Fruit fly (Drosophila melanogaster) whole organism, embryonic: Measurements from ENCODE around the gene Lamtor4.

Experiments
- CG10979 ChIP-seq: fragments of 200-800 bp; sonication (Bioruptor generic); optimal IDR thresholded peaks from 2 replicates; lab custom pipeline; 2018; ENCODE audit warnings: missing biosample characterization, mild to moderate bottlenecking, missing genetic modification characterization, moderate library complexity
- CG11398 ChIP-seq: fragments of 200-800 bp; sonication (Bioruptor generic); optimal IDR thresholded peaks from 2 replicates; lab custom pipeline; 2016; ENCODE audit warnings: missing biosample characterization, missing genetic modification characterization
- CG12104 ChIP-seq: fragments of 200-800 bp; sonication (Bioruptor generic); optimal IDR thresholded peaks from 3 replicates; lab custom pipeline; 2016; ENCODE audit warnings: missing biosample characterization, missing genetic modification characterization
- CG12744 ChIP-seq: fragments of 200-800 bp; sonication (Bioruptor generic); optimal IDR thresholded peaks from 2 replicates; lab custom pipeline; 2016; ENCODE audit warnings: missing biosample characterization, missing genetic modification characterization
- CG13894 ChIP-seq: fragments of 200-800 bp; sonication (Bioruptor generic); optimal IDR thresholded peaks from 3 replicates; lab custom pipeline; 2018; ENCODE audit warnings: missing biosample characterization, mild to moderate bottlenecking, missing genetic modification characterization, moderate library complexity
- CG15696 ChIP-seq: fragments of 200-800 bp; sonication (Bioruptor generic); optimal IDR thresholded peaks from 2 replicates; lab custom pipeline; 2019; ENCODE audit warnings: missing biosample characterization, mild to moderate bottlenecking, missing genetic modification characterization, moderate library complexity
- CG16779 ChIP-seq: fragments of 200-800 bp; sonication (Bioruptor generic); IDR thresholded peaks from 2 replicates; pipeline ENCODE4 v1.3.6; 2022; ENCODE audit warnings: missing biosample characterization, missing genetic modification characterization
- CG34224 ChIP-seq: fragments of 200-800 bp; sonication (Bioruptor generic); IDR thresholded peaks from 3 replicates; pipeline ENCODE4 v1.3.6; 2022; ENCODE audit warnings: missing biosample characterization, missing genetic modification characterization; ENCODE audit not compliant: partially characterized antibody
- CG3847 ChIP-seq: fragments of 200-800 bp; sonication (Bioruptor generic); IDR thresholded peaks from 2 replicates; pipeline ENCODE4 v1.3.6; 2022; ENCODE audit warnings: missing biosample characterization, missing genetic modification characterization
- CG4707 ChIP-seq: fragments of 200-800 bp; sonication (Bioruptor generic); optimal IDR thresholded peaks from 2 replicates; lab custom pipeline; 2018; ENCODE audit warnings: missing biosample characterization, mild to moderate bottlenecking, missing genetic modification characterization, moderate library complexity
- CG8388 ChIP-seq: fragments of 200-800 bp; sonication (Bioruptor generic); optimal IDR thresholded peaks from 2 replicates; lab custom pipeline; 2019; ENCODE audit warnings: missing biosample characterization, mild to moderate bottlenecking, missing genetic modification characterization, moderate library complexity
- CG8765 ChIP-seq: fragments of 200-800 bp; sonication (Bioruptor generic); IDR thresholded peaks from 2 replicates; pipeline ENCODE4 v1.3.6; 2022; ENCODE audit warnings: missing biosample characterization, missing genetic modification characterization
- CG9437 ChIP-seq: fragments of 200-800 bp; sonication (Bioruptor generic); optimal IDR thresholded peaks from 2 replicates; lab custom pipeline; 2018; ENCODE audit warnings: missing biosample characterization, mild to moderate bottlenecking, missing genetic modification characterization
- CkIIα-i1 ChIP-seq: fragments of 200-800 bp; sonication (Bioruptor generic); IDR thresholded peaks from 2 replicates; pipeline ENCODE4 v1.3.6; 2022; ENCODE audit warnings: missing biosample characterization, missing genetic modification characterization
- Doc2 ChIP-seq: fragments of 200-800 bp; sonication (Bioruptor generic); IDR thresholded peaks from 2 replicates; pipeline ENCODE4 v1.3.6; 2022; ENCODE audit warnings: missing biosample characterization, missing genetic modification characterization
- Dp ChIP-seq: fragments of 200-800 bp; sonication (Bioruptor generic); optimal IDR thresholded peaks from 2 replicates; lab custom pipeline; 2018; ENCODE audit warnings: missing biosample characterization, mild to moderate bottlenecking, missing genetic modification characterization, moderate library complexity
- ERR ChIP-seq: fragments of 200-800 bp; sonication (Bioruptor generic); optimal IDR thresholded peaks from 2 replicates; lab custom pipeline; 2016; ENCODE audit warnings: missing biosample characterization, missing genetic modification characterization
- Nf-YB ChIP-seq: fragments of 200-800 bp; sonication (Bioruptor generic); optimal IDR thresholded peaks from 3 replicates; lab custom pipeline; 2019; ENCODE audit warnings: missing biosample characterization, mild to moderate bottlenecking, missing genetic modification characterization, moderate library complexity
- Sox102F ChIP-seq: fragments of 200-800 bp; sonication (Bioruptor generic); optimal IDR thresholded peaks from 2 replicates; lab custom pipeline; 2018; ENCODE audit warnings: missing biosample characterization, mild to moderate bottlenecking, missing genetic modification characterization, moderate library complexity
- Usf ChIP-seq: fragments of 200-800 bp; sonication (Bioruptor generic); optimal IDR thresholded peaks from 2 replicates; lab custom pipeline; 2017; ENCODE audit warnings: missing genotype, missing biosample characterization, missing genetic modification characterization
- Xbp1 ChIP-seq: fragments of 200-800 bp; sonication (Bioruptor generic); optimal IDR thresholded peaks from 3 replicates; lab custom pipeline; 2016; ENCODE audit warnings: missing biosample characterization, mild to moderate bottlenecking, missing genetic modification characterization
- amos ChIP-seq: fragments of 200-800 bp; sonication (Bioruptor generic); IDR thresholded peaks from 2 replicates; pipeline ENCODE4 v1.3.6; 2022; ENCODE audit warnings: missing biosample characterization, missing genetic modification characterization; ENCODE audit not compliant: partially characterized antibody
- az2 ChIP-seq: fragments of 200-800 bp; sonication (Bioruptor generic); optimal IDR thresholded peaks from 3 replicates; lab custom pipeline; 2016; ENCODE audit warnings: missing biosample characterization, missing genetic modification characterization
- chinmo ChIP-seq: fragments of 200-800 bp; sonication (Bioruptor generic); IDR thresholded peaks from 4 replicates; pipeline ENCODE4 v1.3.6; 2022; ENCODE audit warnings: missing biosample characterization, missing genetic modification characterization; ENCODE audit not compliant: partially characterized antibody
- danr ChIP-seq: fragments of 200-800 bp; sonication (Bioruptor generic); IDR thresholded peaks from 2 replicates; pipeline ENCODE4 v1.3.6; 2022; ENCODE audit warnings: missing biosample characterization, missing genetic modification characterization
- gcm2 ChIP-seq: fragments of 200-800 bp; sonication (Bioruptor generic); optimal IDR thresholded peaks from 2 replicates; lab custom pipeline; 2016; ENCODE audit warnings: missing biosample characterization, missing genetic modification characterization
- insv ChIP-seq, 2 experiments: fragments of 200-800 bp; sonication (Bioruptor generic); optimal IDR thresholded peaks; 3 replicates each; lab custom pipeline; 2016 to 2018; ENCODE audit warnings: missing biosample characterization in 2 of 2, missing genetic modification characterization in 2 of 2
- jumu ChIP-seq: fragments of 200-800 bp; sonication (Bioruptor generic); optimal IDR thresholded peaks from 3 replicates; lab custom pipeline; 2016; ENCODE audit warnings: missing biosample characterization, missing genetic modification characterization
- nerfin-1 ChIP-seq: fragments of 200-800 bp; sonication (Bioruptor generic); optimal IDR thresholded peaks from 3 replicates; lab custom pipeline; 2019; ENCODE audit warnings: missing biosample characterization, mild to moderate bottlenecking, missing genetic modification characterization, moderate library complexity
- oc ChIP-seq: fragments of 200-800 bp; sonication (Bioruptor generic); optimal IDR thresholded peaks from 2 replicates; lab custom pipeline; 2018; ENCODE audit warnings: missing biosample characterization, mild to moderate bottlenecking, missing genetic modification characterization, moderate library complexity
- pan ChIP-seq, 4 experiments: fragments of >200 bp in 3 of 4; fragments of 200-800 bp in 1 of 4; sonication (Bioruptor generic) in 1 of 4; optimal IDR thresholded peaks in 3 of 4; IDR thresholded peaks in 1 of 4; 2 replicates each; pipeline versions ENCODE4 v1.3.6 to Lab custom; 2017 to 2022; ENCODE audit warnings: missing biosample characterization in 2 of 4, missing genetic modification characterization in 2 of 4, mixed read lengths in 1 of 4
- phol ChIP-seq: fragments of 200-800 bp; sonication (Bioruptor generic); optimal IDR thresholded peaks from 3 replicates; lab custom pipeline; 2018; ENCODE audit warnings: missing biosample characterization, mild to moderate bottlenecking, missing genetic modification characterization, moderate library complexity
- pita ChIP-seq: fragments of 200-800 bp; sonication (Bioruptor generic); optimal IDR thresholded peaks from 2 replicates; lab custom pipeline; 2017; ENCODE audit warnings: missing biosample characterization, mild to moderate bottlenecking, missing genetic modification characterization
- pros ChIP-seq: fragments of 200-800 bp; sonication (Bioruptor generic); optimal IDR thresholded peaks from 3 replicates; lab custom pipeline; 2019; ENCODE audit warnings: missing biosample characterization, mild to moderate bottlenecking, missing genetic modification characterization, moderate library complexity
- sc ChIP-seq, 3 experiments: fragments of >200 bp in 2 of 3; fragments of 200-800 bp in 1 of 3; sonication (Bioruptor generic) in 1 of 3; optimal IDR thresholded peaks; 2 replicates in 2 of 3; 3 replicates in 1 of 3; lab custom pipeline; 2017; ENCODE audit warnings: mild to moderate bottlenecking in 1 of 3, missing biosample characterization in 1 of 3, missing genetic modification characterization in 1 of 3, missing genetic modification reagents in 1 of 3
- sisA ChIP-seq: fragments of 200-800 bp; sonication (Bioruptor generic); IDR thresholded peaks from 2 replicates; pipeline ENCODE4 v1.3.6; 2022; ENCODE audit warnings: missing biosample characterization, missing genetic modification characterization
- slp2 ChIP-seq: fragments of 200-800 bp; sonication (Bioruptor generic); optimal IDR thresholded peaks from 2 replicates; lab custom pipeline; 2016; ENCODE audit warnings: missing biosample characterization, missing genetic modification characterization
- tgo ChIP-seq: fragments of 200-800 bp; sonication (Bioruptor generic); IDR thresholded peaks from 3 replicates; pipeline ENCODE4 v1.3.6; 2022; ENCODE audit warnings: missing biosample characterization, missing genetic modification characterization
- trem ChIP-seq: fragments of 200-800 bp; optimal IDR thresholded peaks from 3 replicates; lab custom pipeline; 2019; ENCODE audit warnings: missing biosample characterization, mild to moderate bottlenecking, missing genetic modification characterization, moderate library complexity
- tup ChIP-seq: fragments of 200-800 bp; sonication (Bioruptor generic); optimal IDR thresholded peaks from 2 replicates; lab custom pipeline; 2016; ENCODE audit warnings: missing biosample characterization, mild to moderate bottlenecking, missing genetic modification characterization, moderate library complexity
- yki ChIP-seq: fragments of >200 bp; optimal IDR thresholded peaks from 3 replicates; lab custom pipeline; 2018

Lamtor4 gene

dm6 chr3L:3892154-3892624, 4.5 kb upstream of the Lamtor4 start, which contains the start of gene Fie (continued):
- peak; percentile 67 for TF ChIP-seq Xbp1 (GFP tag; lab: Kevin White, UChicago)
- TF ChIP-seq pan (optimal IDR thresholded peaks at IDR 0.05; lab: Kevin White, UChicago), result no peak
- peak in 1 of 2 experiments; percentile 41 for TF ChIP-seq pan (GFP tag; optimal IDR thresholded peaks at IDR 0.05 in 1 of 2, IDR thresholded peaks at IDR 0.05 in 1 of 2)
- TF ChIP-seq gcm2, result no peak
- TF ChIP-seq Sox102F, result peak; percentile 71
- peak; percentile 60 for TF ChIP-seq CG9437 (GFP tag; lab: Kevin White, UChicago)
- TF ChIP-seq pita, result no peak
- peak; percentile 38 for TF ChIP-seq nerfin-1
- TF ChIP-seq oc (tag; lab: Kevin White, UChicago), result no peak
- TF ChIP-seq Doc2 (GFP tag; lab: Robert Waterston, UW), result no peak
- TF ChIP-seq sc (optimal IDR thresholded peaks at IDR 0.05; lab: Kevin White, UChicago), result no peak
- peak; percentile 16 for TF ChIP-seq sc (GFP tag; optimal IDR thresholded peaks at IDR 0.05; lab: Kevin White, UChicago)
- no peak for TF ChIP-seq chinmo (GFP tag; lab: Robert Waterston, UW)
- no peak for TF ChIP-seq CG11398 (GFP tag; lab: Kevin White, UChicago)
- TF ChIP-seq danr (GFP tag; lab: Robert Waterston, UW), result no peak
- peak; percentile 48 for TF ChIP-seq CG13894 (tag; lab: Kevin White, UChicago)
- TF ChIP-seq CG15696 (tag; lab: Kevin White, UChicago), result no peak
- peak; percentile 23 for TF ChIP-seq CG12104
- TF ChIP-seq tgo, result peak; percentile 40; the same call in 1 of the 3 replicates
- no peak for TF ChIP-seq CG34224 (GFP tag; lab: Robert Waterston, UW)
- TF ChIP-seq Dp (GFP tag; lab: Kevin White, UChicago), result no peak
- TF ChIP-seq tup (GFP tag; lab: Kevin White, UChicago), result no peak
- TF ChIP-seq yki (lab: Kevin White, UChicago), result no peak
- peak; percentile 44 for TF ChIP-seq CG10979
- peak; percentile 47 for TF ChIP-seq Nf-YB (GFP tag; lab: Kevin White, UChicago)
- peak; percentile 54; the same call in 1 of the 2 replicates for TF ChIP-seq sisA (GFP tag; lab: Robert Waterston, UW)
- TF ChIP-seq trem, result no peak
- no peak for TF ChIP-seq CG8765 (GFP tag; lab: Robert Waterston, UW)
- TF ChIP-seq pros (GFP tag; lab: Kevin White, UChicago), result no peak
- no peak for TF ChIP-seq jumu (GFP tag; lab: Kevin White, UChicago)
- no peak for TF ChIP-seq insv (GFP tag; optimal IDR thresholded peaks at IDR 0.05; lab: Kevin White, UChicago)
- TF ChIP-seq CG12744 (GFP tag; lab: Kevin White, UChicago), result peak; percentile 72
- no peak for TF ChIP-seq amos (GFP tag; lab: Robert Waterston, UW)
- peak; percentile 40 for TF ChIP-seq CG8388 (GFP tag; lab: Kevin White, UChicago)
- no peak for TF ChIP-seq slp2 (GFP tag; lab: Kevin White, UChicago)
- no peak for TF ChIP-seq ERR (GFP tag; lab: Kevin White, UChicago)
- no peak for TF ChIP-seq CG3847 (GFP tag; lab: Robert Waterston, UW)
- TF ChIP-seq az2, result peak; percentile 52
- peak; percentile 40 for TF ChIP-seq Usf
- no peak for TF ChIP-seq CkIIα-i1 (GFP tag; lab: Robert Waterston, UW)
- TF ChIP-seq CG4707, result no peak
- peak; percentile 55 for TF ChIP-seq phol
- no peak for TF ChIP-seq CG16779
- TF ChIP-seq, all 482 proteins: peak for 199
